Worm (Caenorhabditis elegans) whole organism, L1 larva: ENCODE results near the gene K01C8.2.
A peak's percentile ranks its signal among the peaks of the same experiment; 100 is the strongest.

Source experiments
- C04F5.9 ChIP-seq: sonication (generic microtip); optimal IDR thresholded peaks from 2 replicates; lab custom pipeline; 2016; ENCODE audit warnings: missing genetic modification characterization, missing compliant biosample characterization
- ama-1 ChIP-seq: fragments of 150-350 bp; optimal IDR thresholded peaks from 2 replicates; lab custom pipeline; 2014
- blmp-1 ChIP-seq: fragments of 150-350 bp; optimal IDR thresholded peaks from 2 replicates; lab custom pipeline; 2014; ENCODE audit warnings: missing biosample characterization, missing genetic modification characterization
- ceh-63 ChIP-seq: fragments of 200-800 bp; sonication (Bioruptor generic); optimal IDR thresholded peaks from 2 replicates; lab custom pipeline; 2018; ENCODE audit warnings: mild to moderate bottlenecking, missing genetic modification characterization, missing compliant biosample characterization
- ceh-8 ChIP-seq: fragments of 200-800 bp; sonication (Bioruptor generic); optimal IDR thresholded peaks from 2 replicates; lab custom pipeline; 2018; ENCODE audit warnings: mild to moderate bottlenecking, missing genetic modification characterization, moderate library complexity, missing compliant biosample characterization
- ceh-82 ChIP-seq, 3 experiments: fragments of 150-350 bp in 1 of 3; sonication (generic microtip) in 2 of 3; optimal IDR thresholded peaks; 2 replicates each; lab custom pipeline; 2014 to 2017; ENCODE audit warnings: missing biosample characterization in 3 of 3, missing genetic modification characterization in 3 of 3
- ceh-88 ChIP-seq: fragments of 200-800 bp; sonication (Bioruptor generic); IDR thresholded peaks from 2 replicates; pipeline ENCODE4 v1.3.6; 2022; ENCODE audit warnings: missing genetic modification characterization, missing compliant biosample characterization
- dpl-1 ChIP-seq, 3 experiments: fragments of 150-350 bp in 2 of 3; sonication (generic microtip) in 1 of 3; optimal IDR thresholded peaks; 2 replicates each; lab custom pipeline; 2014 to 2017; ENCODE audit warnings: missing biosample characterization in 3 of 3, missing genetic modification characterization in 3 of 3, missing genetic modification reagents in 3 of 3
- efl-1 ChIP-seq, 4 experiments: fragments of 150-350 bp; optimal IDR thresholded peaks in 3 of 4; peaks in 1 of 4; 1 replicate in 1 of 4; 2 replicates in 3 of 4; lab custom pipeline; 2014; ENCODE audit warnings: missing biosample characterization in 2 of 4, missing genetic modification characterization in 2 of 4, missing genetic modification reagents in 2 of 4
- elt-2 ChIP-seq: sonication (generic microtip); optimal IDR thresholded peaks from 2 replicates; lab custom pipeline; 2016; ENCODE audit warnings: missing genetic modification characterization, mild to moderate bottlenecking, inconsistent platforms, missing compliant biosample characterization, missing genetic modification reagents
- ets-5 ChIP-seq: fragments of 200-800 bp; sonication (Bioruptor generic); IDR thresholded peaks from 2 replicates; pipeline ENCODE4 v1.3.6; 2022; ENCODE audit warnings: missing genetic modification characterization, missing compliant biosample characterization
- fkh-4 ChIP-seq: sonication (generic microtip); optimal IDR thresholded peaks from 2 replicates; lab custom pipeline; 2016; ENCODE audit warnings: missing compliant biosample characterization, missing genetic modification characterization, borderline replicate concordance
- fkh-8 ChIP-seq: sonication (generic microtip); optimal IDR thresholded peaks from 2 replicates; lab custom pipeline; 2016; ENCODE audit warnings: mild to moderate bottlenecking, missing genetic modification characterization, missing compliant biosample characterization
- fos-1 ChIP-seq: fragments of 150-350 bp; optimal IDR thresholded peaks from 2 replicates; lab custom pipeline; 2014; ENCODE audit warnings: missing biosample characterization, missing genetic modification characterization
- hlh-17 ChIP-seq: fragments of 200-800 bp; sonication (Bioruptor generic); optimal IDR thresholded peaks from 2 replicates; lab custom pipeline; 2018; ENCODE audit warnings: missing genetic modification characterization, mild to moderate bottlenecking, missing compliant biosample characterization, moderate library complexity, borderline replicate concordance
- isw-1 ChIP-seq: fragments of 200-800 bp; sonication (Bioruptor generic); IDR thresholded peaks from 2 replicates; pipeline ENCODE4 v1.3.6; 2022; ENCODE audit warnings: missing genetic modification characterization, missing compliant biosample characterization
- jun-1 ChIP-seq: fragments of 150-350 bp; optimal IDR thresholded peaks from 2 replicates; lab custom pipeline; 2014; ENCODE audit warnings: missing biosample characterization, missing genetic modification reagents, missing genetic modification characterization
- lin-13 ChIP-seq: fragments of 150-350 bp; optimal IDR thresholded peaks from 2 replicates; lab custom pipeline; 2014; ENCODE audit warnings: missing biosample characterization, missing genetic modification reagents, missing genetic modification characterization
- lin-15B ChIP-seq: fragments of 150-350 bp; sonication (generic microtip); optimal IDR thresholded peaks from 3 replicates; lab custom pipeline; 2014; ENCODE audit warnings: missing biosample characterization, missing genetic modification characterization
- lin-35 ChIP-seq, 2 experiments: fragments of 150-350 bp; optimal IDR thresholded peaks; 2 replicates each; lab custom pipeline; 2014; ENCODE audit warnings: missing biosample characterization in 2 of 2, missing genetic modification characterization in 2 of 2, missing genetic modification reagents in 2 of 2
- lin-39 ChIP-seq: fragments of 150-350 bp; optimal IDR thresholded peaks from 2 replicates; lab custom pipeline; 2014; ENCODE audit warnings: missing biosample characterization, missing genetic modification reagents, missing genetic modification characterization
- mab-9 ChIP-seq: fragments of 200-800 bp; sonication (Bioruptor generic); IDR thresholded peaks from 2 replicates; pipeline ENCODE4 v1.3.6; 2022; ENCODE audit warnings: missing genetic modification reagents, missing genetic modification characterization, missing compliant biosample characterization
- mdl-1 ChIP-seq, 2 experiments: fragments of 150-350 bp; optimal IDR thresholded peaks; 2 replicates each; lab custom pipeline; 2014 to 2017; ENCODE audit warnings: missing biosample characterization in 2 of 2, missing genetic modification characterization in 2 of 2, inconsistent platforms in 1 of 2
- mep-1 ChIP-seq: fragments of 150-350 bp; optimal IDR thresholded peaks from 2 replicates; lab custom pipeline; 2014; ENCODE audit warnings: missing biosample characterization, missing genetic modification characterization
- nhr-12 ChIP-seq: sonication (generic microtip); optimal IDR thresholded peaks from 2 replicates; lab custom pipeline; 2017; ENCODE audit warnings: missing biosample characterization, missing genetic modification characterization
- nhr-20 ChIP-seq: sonication (generic microtip); optimal IDR thresholded peaks from 2 replicates; lab custom pipeline; 2016; ENCODE audit warnings: mild to moderate bottlenecking, missing genetic modification characterization, missing compliant biosample characterization
- nhr-237 ChIP-seq: fragments of 150-350 bp; optimal IDR thresholded peaks from 2 replicates; lab custom pipeline; 2014; ENCODE audit warnings: missing biosample characterization, missing genetic modification characterization
- nhr-77 ChIP-seq: fragments of 150-350 bp; optimal IDR thresholded peaks from 2 replicates; lab custom pipeline; 2014; ENCODE audit warnings: missing biosample characterization, missing genetic modification characterization
- nhr-85 ChIP-seq: sonication (generic microtip); peaks from one replicate; lab custom pipeline; 2016; ENCODE audit warnings: missing genetic modification characterization, inconsistent platforms, missing compliant biosample characterization
- nhr-90 ChIP-seq: sonication (generic microtip); optimal IDR thresholded peaks from 2 replicates; lab custom pipeline; 2016; ENCODE audit warnings: mild to moderate bottlenecking, missing genetic modification characterization, missing compliant biosample characterization; ENCODE audit not compliant: poor library complexity
- rnt-1 ChIP-seq: sonication (generic microtip); optimal IDR thresholded peaks from 2 replicates; lab custom pipeline; 2016; ENCODE audit warnings: mild to moderate bottlenecking, missing genetic modification characterization, moderate library complexity, missing compliant biosample characterization
- snpc-4 ChIP-seq: fragments of 150-350 bp; optimal IDR thresholded peaks from 2 replicates; lab custom pipeline; 2014; ENCODE audit warnings: missing biosample characterization, missing genetic modification characterization
- snu-23 ChIP-seq: sonication (generic microtip); optimal IDR thresholded peaks from 2 replicates; lab custom pipeline; 2016; ENCODE audit warnings: missing genetic modification characterization, missing compliant biosample characterization
- sox-4 ChIP-seq: sonication (generic microtip); optimal IDR thresholded peaks from 2 replicates; lab custom pipeline; 2016; ENCODE audit warnings: missing genetic modification characterization, missing compliant biosample characterization
- swsn-7 ChIP-seq: sonication (generic microtip); optimal IDR thresholded peaks from 2 replicates; lab custom pipeline; 2016; ENCODE audit warnings: missing genetic modification characterization, missing compliant biosample characterization
- unc-130 ChIP-seq: fragments of 150-350 bp; optimal IDR thresholded peaks from 2 replicates; lab custom pipeline; 2017; ENCODE audit warnings: missing biosample characterization, missing genetic modification characterization, inconsistent platforms
- unc-98 ChIP-seq: fragments of 200-800 bp; sonication (Bioruptor generic); IDR thresholded peaks from 2 replicates; pipeline ENCODE4 v1.3.6; 2022; ENCODE audit warnings: missing genetic modification characterization, missing compliant biosample characterization
- zag-1 ChIP-seq: fragments of 150-350 bp; optimal IDR thresholded peaks from 2 replicates; lab custom pipeline; 2014; ENCODE audit warnings: missing biosample characterization, missing genetic modification characterization

The K01C8.2 gene

ce11 chrII:8276057-8276456, 6.8 kb upstream of the K01C8.2 start, which contains the start of the genes gei-14 and slc-25A32 (continued):
- no peak for TF ChIP-seq mdl-1 (tag; optimal IDR thresholded peaks at IDR 0.05; lab: Kevin White, UChicago)
- no peak for TF ChIP-seq fkh-8 (tag; lab: Kevin White, UChicago)
- TF ChIP-seq unc-98 (GFP tag; lab: Robert Waterston, UW) = no peak
- TF ChIP-seq fkh-4 (tag; lab: Kevin White, UChicago) = no peak
- no peak for TF ChIP-seq zag-1 (tag; lab: Kevin White, UChicago)
- peak; percentile 88 to 92 (median 90) for TF ChIP-seq dpl-1 (GFP tag; optimal IDR thresholded peaks at IDR 0.05; lab: Kevin White, UChicago)
- TF ChIP-seq ceh-82 (tag; optimal IDR thresholded peaks at IDR 0.05; lab: Kevin White, UChicago) = peak in 2 of 3 experiments; percentile 33 to 34
- no peak for TF ChIP-seq lin-13 (GFP tag; lab: Kevin White, UChicago)
- TF ChIP-seq ceh-88 (GFP tag; lab: Robert Waterston, UW) = no peak
- no peak for TF ChIP-seq nhr-77 (tag; lab: Kevin White, UChicago)
- TF ChIP-seq ama-1 = no peak
- TF ChIP-seq mab-9 (GFP tag; lab: Robert Waterston, UW) = no peak
- no peak for TF ChIP-seq ceh-63
- peak; percentile 1 for TF ChIP-seq fos-1 (tag; lab: Kevin White, UChicago)
- no peak for TF ChIP-seq ets-5
- peak; percentile 53 for TF ChIP-seq lin-15B (tag; lab: Kevin White, UChicago)
- TF ChIP-seq mep-1 (tag; lab: Kevin White, UChicago) = no peak
- no peak for TF ChIP-seq unc-130
- no peak for TF ChIP-seq snpc-4 (tag; lab: Kevin White, UChicago)
- no peak for TF ChIP-seq nhr-237 (tag; lab: Kevin White, UChicago)
- TF ChIP-seq efl-1 (optimal IDR thresholded peaks at IDR 0.05; lab: Kevin White, UChicago) = peak; percentile 92 to 95
- peak; percentile 90 to 99 for TF ChIP-seq efl-1 (GFP tag; optimal IDR thresholded peaks at IDR 0.05 in 1 of 2; lab: Kevin White, UChicago)
- TF ChIP-seq nhr-12 (tag; lab: Kevin White, UChicago) = no peak
- TF ChIP-seq lin-39 = no peak
- no peak for TF ChIP-seq hlh-17 (GFP tag; lab: Kevin White, UChicago)
- no peak for TF ChIP-seq nhr-90 (tag; lab: Kevin White, UChicago)
- no peak for TF ChIP-seq sox-4 (tag; lab: Kevin White, UChicago)
- peak; percentile 55 for TF ChIP-seq blmp-1 (tag; lab: Kevin White, UChicago)
- TF ChIP-seq swsn-7 (tag; lab: Kevin White, UChicago) = no peak
- TF ChIP-seq nhr-20 (tag; lab: Kevin White, UChicago) = peak; percentile 18
- TF ChIP-seq ceh-8 = no peak

DNA sequence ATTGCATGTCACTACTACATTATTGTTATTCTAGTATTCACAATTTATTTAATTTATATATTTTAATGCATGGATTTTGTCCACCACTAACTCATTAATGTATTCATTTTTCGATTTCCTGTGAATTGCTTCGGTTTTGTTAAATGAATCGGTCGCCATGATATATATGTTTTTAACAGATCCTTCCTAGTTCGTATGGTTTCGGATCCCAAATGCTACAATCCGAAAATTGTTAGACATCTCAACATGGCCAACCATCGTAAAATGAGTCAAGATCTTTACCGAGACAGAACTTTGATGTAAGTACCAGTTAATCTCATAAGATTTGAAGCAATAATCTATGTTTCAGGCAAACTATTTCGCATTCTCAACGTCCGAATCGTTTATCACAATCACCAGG, 3.8 kb upstream of the K01C8.2 start:
- TF ChIP-seq hlh-17 (GFP tag; lab: Kevin White, UChicago) = no peak
- no peak for TF ChIP-seq nhr-85 (tag; lab: Kevin White, UChicago)
- TF ChIP-seq mab-9 (GFP tag; lab: Robert Waterston, UW) = no peak
- no peak for TF ChIP-seq isw-1 (GFP tag; lab: Robert Waterston, UW)
- no peak for TF ChIP-seq C04F5.9
- no peak for TF ChIP-seq nhr-90 (tag; lab: Kevin White, UChicago)
- no peak for TF ChIP-seq jun-1
- no peak for TF ChIP-seq mep-1 (tag; lab: Kevin White, UChicago)
- no peak for TF ChIP-seq efl-1 (optimal IDR thresholded peaks at IDR 0.05; lab: Kevin White, UChicago)
- no peak for TF ChIP-seq efl-1 (GFP tag; optimal IDR thresholded peaks at IDR 0.05 in 1 of 2; lab: Kevin White, UChicago)
- no peak for TF ChIP-seq snu-23 (GFP tag; lab: Kevin White, UChicago)
- no peak for TF ChIP-seq rnt-1 (tag; lab: Kevin White, UChicago)
- no peak for TF ChIP-seq lin-15B (tag; lab: Kevin White, UChicago)
- no peak for TF ChIP-seq ceh-82 (tag; optimal IDR thresholded peaks at IDR 0.05; lab: Kevin White, UChicago)

ce11 chrII:8269855-8270647, 800 bp upstream of the K01C8.2 start, which contains the start of gene tdc-1:
Gene tdc-1 (plus strand): TSS chrII:8270597.
- TF ChIP-seq elt-2 (tag; lab: Kevin White, UChicago) (peak; percentile 20), efl-1 (optimal IDR thresholded peaks at IDR 0.05; lab: Kevin White, UChicago) (no peak), efl-1 (GFP tag; optimal IDR thresholded peaks at IDR 0.05 in 1 of 2; lab: Kevin White, UChicago) (peak in 1 of 2 experiments; percentile 66), lin-35 (GFP tag; optimal IDR thresholded peaks at IDR 0.05; lab: Kevin White, UChicago) (no peak), snu-23 (GFP tag; lab: Kevin White, UChicago) (no peak), nhr-85 (tag; lab: Kevin White, UChicago) (no peak)
